Fruit fly (Drosophila melanogaster): Measurements from ENCODE around the gene CG13101.
A peak's percentile ranks its signal among the peaks of the same experiment; 100 is the strongest.

CG13101 gene

DNA sequence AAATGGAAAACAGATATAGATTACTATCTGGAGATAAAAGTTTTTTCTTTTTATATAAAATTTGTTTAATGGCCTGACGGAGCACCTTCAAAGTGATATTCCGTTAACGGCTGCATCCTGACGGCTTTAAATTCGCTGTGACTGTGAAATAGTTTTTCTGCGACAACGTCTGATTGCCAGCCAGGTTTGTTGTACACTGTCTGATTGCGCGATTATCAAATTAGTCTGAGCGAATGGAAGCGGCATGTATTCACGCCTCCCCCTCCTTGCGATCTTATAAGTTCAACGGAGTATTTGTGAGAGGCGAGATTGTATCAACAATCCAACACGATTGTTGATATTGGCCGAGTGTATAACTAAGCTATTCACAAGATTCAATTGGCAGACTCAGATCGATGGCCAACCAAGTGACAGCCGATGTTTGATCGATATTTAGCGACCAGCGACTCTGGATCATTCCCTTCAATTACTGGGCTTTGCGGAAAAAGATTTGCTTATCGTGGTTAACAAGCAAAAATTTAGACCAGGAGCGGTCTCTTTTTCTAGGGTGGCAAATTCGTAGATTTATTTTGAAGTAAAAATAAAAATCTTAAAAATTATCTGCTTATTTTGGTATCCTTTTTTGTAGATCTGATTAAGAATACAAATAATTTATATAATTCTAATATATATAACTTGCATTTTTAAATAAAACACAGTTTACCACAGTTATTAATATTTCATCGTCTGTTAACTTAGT, 28.9 kb downstream of the CG13101 start (continued):
- TF ChIP-seq CG3995 (GFP tag; optimal IDR thresholded peaks at IDR 0.05) (peak; percentile 25), CG15479 (GFP tag; optimal IDR thresholded peaks at IDR 0.05) (no peak), CG32772 (GFP tag; IDR thresholded peaks at IDR 0.05) (no peak), tio (GFP tag; optimal IDR thresholded peaks at IDR 0.05) (no peak), Kr (GFP tag; optimal IDR thresholded peaks at IDR 0.05) (no peak), ewg (GFP tag; optimal IDR thresholded peaks at IDR 0.05) (no peak), CG4360 (GFP tag; IDR thresholded peaks at IDR 0.05) (no peak), Rx (GFP tag; IDR thresholded peaks at IDR 0.05) (no peak), ERR (GFP tag; optimal IDR thresholded peaks at IDR 0.05) (no peak), CG12104 (GFP tag; optimal IDR thresholded peaks at IDR 0.05) (no peak), CHES-1-like (GFP tag; optimal IDR thresholded peaks at IDR 0.05) (no peak), wdn (GFP tag; IDR thresholded peaks at IDR 0.05) (peak; percentile 19; the same call in 1 of the 2 replicates), Sry-β (GFP tag; optimal IDR thresholded peaks at IDR 0.05) (no peak), CG11723 (GFP tag; optimal IDR thresholded peaks at IDR 0.05) (no peak), CG7786 (GFP tag; optimal IDR thresholded peaks at IDR 0.05) (no peak), crc (GFP tag; optimal IDR thresholded peaks at IDR 0.05) (no peak), CG11085 (GFP tag; IDR thresholded peaks at IDR 0.05) (no peak), nau (GFP tag; optimal IDR thresholded peaks at IDR 0.05) (no peak), CG1603 (tag; optimal IDR thresholded peaks at IDR 0.05) (no peak), CG12236 (GFP tag; optimal IDR thresholded peaks at IDR 0.05) (no peak), vvl (GFP tag; IDR thresholded peaks at IDR 0.05) (no peak), psq (GFP tag; optimal IDR thresholded peaks at IDR 0.05) (no peak), CG8290 (GFP tag; optimal IDR thresholded peaks at IDR 0.05) (no peak), CG8290 (tag; optimal IDR thresholded peaks at IDR 0.05) (peak in 1 of 2 experiments; percentile 60), Pdp1 (GFP tag; optimal IDR thresholded peaks at IDR 0.05) (peak in 1 of 2 experiments; percentile 15), Sin3A (optimal IDR thresholded peaks at IDR 0.05) (no peak), nmo (GFP tag; optimal IDR thresholded peaks at IDR 0.05) (no peak), Spps (tag; optimal IDR thresholded peaks at IDR 0.05) (no peak), Six4 (GFP tag; optimal IDR thresholded peaks at IDR 0.05) (no peak), CG1832 (GFP tag; optimal IDR thresholded peaks at IDR 0.05) (no peak), croc (GFP tag; conservative IDR thresholded peaks at IDR 0.05) (no peak), Stat92E (GFP tag; optimal IDR thresholded peaks at IDR 0.05) (no peak), CG4730 (GFP tag; IDR thresholded peaks at IDR 0.05) (no peak), CG4820 (GFP tag; optimal IDR thresholded peaks at IDR 0.05) (no peak), CG10147 (GFP tag; optimal IDR thresholded peaks at IDR 0.05) (no peak), CG3847 (GFP tag; IDR thresholded peaks at IDR 0.05) (0 out of 2 replicates have a peak, but pooled peaks have one; percentile 26), Hand (GFP tag; optimal IDR thresholded peaks at IDR 0.05) (no peak), h (optimal IDR thresholded peaks at IDR 0.05) (no peak), CG2889 (GFP tag; IDR thresholded peaks at IDR 0.05) (no peak), Poxn (GFP tag; IDR thresholded peaks at IDR 0.05) (no peak), chif (GFP tag; optimal IDR thresholded peaks at IDR 0.05) (no peak), CG15269 (tag; optimal IDR thresholded peaks at IDR 0.05) (no peak), CG14860 (GFP tag; IDR thresholded peaks at IDR 0.05; ENCODE audit: partially characterized antibody) (no peak), E2f2 (GFP tag; IDR thresholded peaks at IDR 0.05) (no peak), klu (GFP tag; IDR thresholded peaks at IDR 0.05) (no peak), al (GFP tag; IDR thresholded peaks at IDR 0.05) (no peak), crp (GFP tag; optimal IDR thresholded peaks at IDR 0.05) (no peak), Atf3 (GFP tag; optimal IDR thresholded peaks at IDR 0.05) (no peak), CG32767 (GFP tag; IDR thresholded peaks at IDR 0.05) (no peak), CG10267 (tag; optimal IDR thresholded peaks at IDR 0.05) (no peak), Hr78 (GFP tag; optimal IDR thresholded peaks at IDR 0.05) (no peak)
